Fruit fly (Drosophila melanogaster) whole organism, embryonic: ENCODE measurements around the gene Cyt-c-d.
A peak's percentile ranks its signal among the peaks of the same experiment; 100 is the strongest.

Experiments used
- ATbp ChIP-seq: fragments of 200-800 bp; sonication (Bioruptor generic); optimal IDR thresholded peaks from 2 replicates; lab custom pipeline; 2017; ENCODE audit warnings: missing biosample characterization, mild to moderate bottlenecking, missing genetic modification characterization, missing genetic modification reagents
- Abd-B ChIP-seq: fragments of 200-800 bp; sonication (Bioruptor generic); optimal IDR thresholded peaks from 2 replicates; lab custom pipeline; 2018; ENCODE audit warnings: missing biosample characterization, mild to moderate bottlenecking, missing genetic modification characterization, moderate library complexity
- Bgb ChIP-seq: fragments of 200-800 bp; sonication (Bioruptor generic); IDR thresholded peaks from 2 replicates; pipeline ENCODE4 v1.3.6; 2022; ENCODE audit warnings: missing biosample characterization, missing genetic modification characterization; ENCODE audit not compliant: partially characterized antibody
- CG10321 ChIP-seq: fragments of 200-800 bp; sonication (Bioruptor generic); IDR thresholded peaks from 2 replicates; pipeline ENCODE4 v1.3.6; 2022; ENCODE audit warnings: missing biosample characterization, missing genetic modification characterization
- CG10543 ChIP-seq: fragments of 200-800 bp; sonication (Bioruptor generic); optimal IDR thresholded peaks from 3 replicates; lab custom pipeline; 2017; ENCODE audit warnings: missing biosample characterization, mild to moderate bottlenecking, missing genetic modification characterization, moderate library complexity
- CG11723 ChIP-seq: fragments of 200-800 bp; sonication (Bioruptor generic); optimal IDR thresholded peaks from 2 replicates; lab custom pipeline; 2017; ENCODE audit warnings: missing biosample characterization, mild to moderate bottlenecking, missing genetic modification characterization
- CG12299 ChIP-seq: fragments of 200-800 bp; sonication (Bioruptor generic); optimal IDR thresholded peaks from 2 replicates; lab custom pipeline; 2018; ENCODE audit warnings: missing biosample characterization, mild to moderate bottlenecking, missing genetic modification characterization
- CG13123 ChIP-seq: fragments of 200-800 bp; sonication (Bioruptor generic); optimal IDR thresholded peaks from 2 replicates; lab custom pipeline; 2016; ENCODE audit warnings: missing biosample characterization, missing genetic modification characterization
- CG13287 ChIP-seq: fragments of 200-800 bp; sonication (Bioruptor generic); IDR thresholded peaks from 2 replicates; pipeline ENCODE4 v1.3.6; 2022; ENCODE audit warnings: missing biosample characterization, missing genetic modification characterization; ENCODE audit not compliant: partially characterized antibody
- CG13894 ChIP-seq: fragments of 200-800 bp; sonication (Bioruptor generic); optimal IDR thresholded peaks from 3 replicates; lab custom pipeline; 2018; ENCODE audit warnings: missing biosample characterization, mild to moderate bottlenecking, missing genetic modification characterization, moderate library complexity
- CG14441 ChIP-seq: fragments of 200-800 bp; sonication (Bioruptor generic); IDR thresholded peaks from 2 replicates; pipeline ENCODE4 v1.3.6; 2022; ENCODE audit warnings: missing biosample characterization, missing genetic modification characterization
- CG14667 ChIP-seq: fragments of 200-800 bp; sonication (Bioruptor generic); IDR thresholded peaks from 2 replicates; pipeline ENCODE4 v1.3.6; 2022; ENCODE audit warnings: missing biosample characterization, missing genetic modification characterization
- CG1529 ChIP-seq: fragments of 200-800 bp; sonication (Bioruptor generic); optimal IDR thresholded peaks from 3 replicates; lab custom pipeline; 2018; ENCODE audit warnings: missing biosample characterization, missing genetic modification characterization
- CG15514 ChIP-seq: fragments of 200-800 bp; sonication (Bioruptor generic); optimal IDR thresholded peaks from 3 replicates; lab custom pipeline; 2017; ENCODE audit warnings: missing biosample characterization, missing genetic modification characterization, mild to moderate bottlenecking, moderate library complexity, missing genetic modification reagents
- CG2120 ChIP-seq: fragments of 200-800 bp; sonication (Bioruptor generic); optimal IDR thresholded peaks from 3 replicates; lab custom pipeline; 2016; ENCODE audit warnings: missing biosample characterization, missing genetic modification characterization
- CG3281 ChIP-seq: fragments of 200-800 bp; sonication (Bioruptor generic); optimal IDR thresholded peaks from 3 replicates; lab custom pipeline; 2017; ENCODE audit warnings: missing biosample characterization, mild to moderate bottlenecking, missing genetic modification characterization
- CG34224 ChIP-seq: fragments of 200-800 bp; sonication (Bioruptor generic); IDR thresholded peaks from 3 replicates; pipeline ENCODE4 v1.3.6; 2022; ENCODE audit warnings: missing biosample characterization, missing genetic modification characterization; ENCODE audit not compliant: partially characterized antibody
- CG3847 ChIP-seq: fragments of 200-800 bp; sonication (Bioruptor generic); IDR thresholded peaks from 2 replicates; pipeline ENCODE4 v1.3.6; 2022; ENCODE audit warnings: missing biosample characterization, missing genetic modification characterization
- CG5180 ChIP-seq: fragments of 200-800 bp; sonication (Bioruptor generic); optimal IDR thresholded peaks from 3 replicates; lab custom pipeline; 2017; ENCODE audit warnings: missing biosample characterization, missing genetic modification characterization, mild to moderate bottlenecking, moderate library complexity, missing genetic modification reagents
- CG7271 ChIP-seq: fragments of 200-800 bp; sonication (Bioruptor generic); optimal IDR thresholded peaks from 2 replicates; lab custom pipeline; 2018; ENCODE audit warnings: missing biosample characterization, mild to moderate bottlenecking, missing genetic modification characterization, moderate library complexity
- CG7786 ChIP-seq: fragments of 200-800 bp; sonication (Bioruptor generic); optimal IDR thresholded peaks from 2 replicates; lab custom pipeline; 2016; ENCODE audit warnings: missing biosample characterization, missing genetic modification characterization
- CG7963 ChIP-seq: fragments of 200-800 bp; sonication (Bioruptor generic); IDR thresholded peaks from 3 replicates; pipeline ENCODE4 v1.3.6; 2022; ENCODE audit warnings: missing biosample characterization, missing genetic modification characterization; ENCODE audit not compliant: partially characterized antibody
- CG9609 ChIP-seq: fragments of 200-800 bp; sonication (Bioruptor generic); optimal IDR thresholded peaks from 3 replicates; lab custom pipeline; 2016; ENCODE audit warnings: missing biosample characterization, missing genetic modification characterization
- CG9797 ChIP-seq: fragments of 200-800 bp; sonication (Bioruptor generic); optimal IDR thresholded peaks from 3 replicates; lab custom pipeline; 2018; ENCODE audit warnings: missing biosample characterization, mild to moderate bottlenecking, missing genetic modification characterization
- CG9932 ChIP-seq: fragments of 200-800 bp; sonication (Bioruptor generic); IDR thresholded peaks from 2 replicates; pipeline ENCODE4 v1.3.6; 2022; ENCODE audit warnings: missing biosample characterization, missing genetic modification characterization
- CHES-1-like ChIP-seq: fragments of 200-800 bp; sonication (Bioruptor generic); optimal IDR thresholded peaks from 2 replicates; lab custom pipeline; 2016; ENCODE audit warnings: missing biosample characterization, missing genetic modification characterization
- Dip2 ChIP-seq: fragments of 200-800 bp; sonication (Bioruptor generic); IDR thresholded peaks from 2 replicates; pipeline ENCODE4 v1.3.6; 2022; ENCODE audit warnings: missing biosample characterization, missing genetic modification characterization
- Ets97D ChIP-seq: fragments of 200-800 bp; sonication (Bioruptor generic); optimal IDR thresholded peaks from 3 replicates; lab custom pipeline; 2016; ENCODE audit warnings: missing biosample characterization, missing genetic modification characterization
- Poxn ChIP-seq: fragments of 200-800 bp; sonication (Bioruptor generic); IDR thresholded peaks from 2 replicates; pipeline ENCODE4 v1.3.6; 2022; ENCODE audit warnings: missing biosample characterization, missing genetic modification characterization
- Ptx1 ChIP-seq: fragments of 200-800 bp; sonication (Bioruptor generic); IDR thresholded peaks from 2 replicates; pipeline ENCODE4 v1.3.6; 2022; ENCODE audit warnings: missing biosample characterization, missing genetic modification characterization
- Six4 ChIP-seq: fragments of 200-800 bp; sonication (Bioruptor generic); optimal IDR thresholded peaks from 2 replicates; lab custom pipeline; 2016; ENCODE audit warnings: missing biosample characterization, missing genetic modification characterization
- Sry-δ ChIP-seq: fragments of 200-800 bp; sonication (Bioruptor generic); optimal IDR thresholded peaks from 2 replicates; lab custom pipeline; 2016; ENCODE audit warnings: missing biosample characterization, missing genetic modification characterization
- TFAM ChIP-seq: fragments of 200-800 bp; sonication (Bioruptor generic); optimal IDR thresholded peaks from 2 replicates; lab custom pipeline; 2017; ENCODE audit warnings: missing biosample characterization, missing genetic modification characterization, inconsistent platforms
- cato ChIP-seq: fragments of 200-800 bp; sonication (Bioruptor generic); optimal IDR thresholded peaks from 2 replicates; lab custom pipeline; 2016; ENCODE audit warnings: missing biosample characterization, missing genetic modification characterization, borderline replicate concordance
- cg ChIP-seq: fragments of 200-800 bp; sonication (Bioruptor generic); optimal IDR thresholded peaks from 3 replicates; lab custom pipeline; 2019; ENCODE audit warnings: missing biosample characterization, mild to moderate bottlenecking, missing genetic modification characterization, moderate library complexity
- da ChIP-seq: fragments of 200-800 bp; sonication (Bioruptor generic); optimal IDR thresholded peaks from 2 replicates; lab custom pipeline; 2016; ENCODE audit warnings: missing biosample characterization, missing genetic modification characterization
- ewg ChIP-seq: fragments of 200-800 bp; sonication (Bioruptor generic); optimal IDR thresholded peaks from 3 replicates; lab custom pipeline; 2017; ENCODE audit warnings: mild to moderate bottlenecking, missing biosample characterization, missing genetic modification reagents, missing genetic modification characterization
- kah ChIP-seq: fragments of 200-800 bp; sonication (Bioruptor generic); optimal IDR thresholded peaks from 2 replicates; lab custom pipeline; 2018; ENCODE audit warnings: missing biosample characterization, mild to moderate bottlenecking, missing genetic modification characterization
- maf-S ChIP-seq: fragments of 200-800 bp; sonication (Bioruptor generic); optimal IDR thresholded peaks from 2 replicates; lab custom pipeline; 2016; ENCODE audit warnings: missing biosample characterization, missing genetic modification characterization
- nau ChIP-seq: fragments of 200-800 bp; sonication (Bioruptor generic); optimal IDR thresholded peaks from 3 replicates; lab custom pipeline; 2017; ENCODE audit warnings: missing biosample characterization, mild to moderate bottlenecking, missing genetic modification characterization, missing genetic modification reagents
- nerfin-2 ChIP-seq: fragments of 200-800 bp; sonication (Bioruptor generic); IDR thresholded peaks from 2 replicates; pipeline ENCODE4 v1.3.6; 2022; ENCODE audit warnings: missing biosample characterization, missing genetic modification characterization; ENCODE audit not compliant: partially characterized antibody
- onecut ChIP-seq: fragments of 200-800 bp; sonication (Bioruptor generic); IDR thresholded peaks from 2 replicates; pipeline ENCODE4 v1.3.6; 2022; ENCODE audit warnings: missing biosample characterization, missing genetic modification characterization
- org-1 ChIP-seq: fragments of 200-800 bp; sonication (Bioruptor generic); optimal IDR thresholded peaks from 2 replicates; lab custom pipeline; 2017; ENCODE audit warnings: missing biosample characterization, missing genetic modification characterization
- pros ChIP-seq: fragments of 200-800 bp; sonication (Bioruptor generic); optimal IDR thresholded peaks from 3 replicates; lab custom pipeline; 2019; ENCODE audit warnings: missing biosample characterization, mild to moderate bottlenecking, missing genetic modification characterization, moderate library complexity
- psq ChIP-seq: fragments of 200-800 bp; sonication (Bioruptor generic); optimal IDR thresholded peaks from 2 replicates; lab custom pipeline; 2017; ENCODE audit warnings: missing biosample characterization, missing genetic modification characterization
- tgo ChIP-seq: fragments of 200-800 bp; sonication (Bioruptor generic); IDR thresholded peaks from 3 replicates; pipeline ENCODE4 v1.3.6; 2022; ENCODE audit warnings: missing biosample characterization, missing genetic modification characterization
- ttk ChIP-seq: fragments of 200-800 bp; sonication (Bioruptor generic); IDR thresholded peaks from 2 replicates; pipeline ENCODE4 v2.1.2; 2022; ENCODE audit warnings: missing biosample characterization, missing genetic modification characterization
- twi ChIP-seq: fragments of 200-800 bp; optimal IDR thresholded peaks from 2 replicates; lab custom pipeline; 2019; ENCODE audit warnings: missing biosample characterization, mild to moderate bottlenecking, missing genetic modification characterization, moderate library complexity
- vvl ChIP-seq: fragments of 200-800 bp; sonication (Bioruptor generic); IDR thresholded peaks from 2 replicates; pipeline ENCODE4 v1.3.6; 2022; ENCODE audit warnings: missing biosample characterization, missing genetic modification characterization
- wek ChIP-seq: fragments of 200-800 bp; sonication (Bioruptor generic); optimal IDR thresholded peaks from 3 replicates; lab custom pipeline; 2018; ENCODE audit warnings: missing biosample characterization, mild to moderate bottlenecking, missing genetic modification characterization, moderate library complexity
- z ChIP-seq: fragments of 200-800 bp; sonication (Bioruptor generic); IDR thresholded peaks from 3 replicates; pipeline ENCODE4 v1.3.6; 2022; ENCODE audit warnings: missing biosample characterization, missing genetic modification characterization

The Cyt-c-d gene

DNA sequence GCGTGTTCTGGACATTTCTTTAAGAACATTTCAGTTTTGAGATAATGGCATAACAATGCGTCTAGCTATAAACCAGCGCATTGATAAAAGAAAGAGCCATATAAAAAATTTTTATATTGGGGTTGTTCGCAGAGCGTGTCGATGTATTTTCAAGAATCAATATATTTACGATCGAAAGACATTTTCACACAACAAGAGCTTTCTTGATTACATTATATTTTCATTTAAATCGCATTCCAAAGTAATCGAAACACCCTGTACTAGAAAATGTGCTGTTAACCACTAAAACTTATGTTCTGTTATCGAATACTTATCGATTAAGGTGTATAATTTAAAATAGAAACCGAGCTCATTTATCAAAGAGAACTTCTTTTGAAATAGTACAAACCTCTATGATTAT, 11.9 kb upstream of the Cyt-c-d start (continued):
- TF ChIP-seq Sry-δ (peak; percentile 12), CG9932 (no peak; the same call in 1 of the 2 replicates), CG9797 (GFP tag; lab: Kevin White, UChicago) (no peak), maf-S (peak; percentile 44), Six4 (GFP tag; lab: Kevin White, UChicago) (no peak), CG7963 (GFP tag; lab: Robert Waterston, UW) (no peak), CG2120 (GFP tag; lab: Kevin White, UChicago) (peak; percentile 77), pros (GFP tag; lab: Kevin White, UChicago) (no peak), CG1529 (GFP tag; lab: Kevin White, UChicago) (peak; percentile 19), ewg (no peak), CG14667 (no peak), CG34224 (no peak), da (GFP tag; lab: Kevin White, UChicago) (no peak), CG10321 (no peak), wek (GFP tag; lab: Kevin White, UChicago) (no peak), CG13287 (no peak), Poxn (GFP tag; lab: Robert Waterston, UW) (no peak), nau (GFP tag; lab: Kevin White, UChicago) (no peak), cg (GFP tag; lab: Kevin White, UChicago) (no peak), vvl (GFP tag; lab: Robert Waterston, UW) (peak; percentile 65), twi (tag; lab: Kevin White, UChicago) (no peak), Abd-B (GFP tag; lab: Kevin White, UChicago) (no peak), onecut (GFP tag; lab: Robert Waterston, UW) (peak; percentile 31; the same call in 1 of the 2 replicates), CG3281 (GFP tag; lab: Kevin White, UChicago) (no peak), Bgb (no peak), Ptx1 (GFP tag; lab: Robert Waterston, UW) (no peak), CG11723 (no peak), Dip2 (GFP tag; lab: Robert Waterston, UW) (no peak), psq (no peak), z (no peak), ttk (GFP tag; lab: Robert Waterston, UW) (no peak), cato (GFP tag; lab: Kevin White, UChicago) (no peak), CG13123 (no peak), ATbp (GFP tag; lab: Kevin White, UChicago) (no peak), org-1 (GFP tag; lab: Kevin White, UChicago) (no peak), CG9609 (GFP tag; lab: Kevin White, UChicago) (peak; percentile 32), kah (GFP tag; lab: Kevin White, UChicago) (no peak), CG7786 (GFP tag; lab: Kevin White, UChicago) (peak; percentile 24), CHES-1-like (GFP tag; lab: Kevin White, UChicago) (no peak), CG5180 (GFP tag; lab: Kevin White, UChicago) (no peak), CG10543 (peak; percentile 70), Ets97D (no peak), CG15514 (GFP tag; lab: Kevin White, UChicago) (no peak), tgo (no peak; the same call in 2 of the 3 replicates), CG12299 (tag; lab: Kevin White, UChicago) (peak; percentile 11), CG13894 (tag; lab: Kevin White, UChicago) (no peak), CG14441 (no peak), TFAM (no peak), CG7271 (no peak), CG3847 (GFP tag; lab: Robert Waterston, UW) (peak; percentile 41; the same call in 1 of the 2 replicates), nerfin-2 (GFP tag; lab: Robert Waterston, UW) (no peak)
